Worm (Caenorhabditis elegans): Measurements from ENCODE around the gene wrt-9.

- TF ChIP-seq mdl-1 (tag; optimal IDR thresholded peaks at IDR 0.05) (no peak), fkh-10 (GFP tag; optimal IDR thresholded peaks at IDR 0.05) (no peak), pqm-1 (tag; optimal IDR thresholded peaks at IDR 0.05) (no peak), Y105C5A.15 (GFP tag; IDR thresholded peaks at IDR 0.05) (no peak), cey-2 (tag; optimal IDR thresholded peaks at IDR 0.05; ENCODE audit: borderline replicate concordance, insufficient read depth) (no peak)
Observed at ce11 chrX:1603027-1603426, 26.6 kb downstream of the wrt-9 start.
